Worm (Caenorhabditis elegans) whole organism, L4 larva: ENCODE measurements around the gene srd-19.
A peak's percentile ranks its signal among the peaks of the same experiment; 100 is the strongest.

ENCODE experiments used
- F44E2.7 ChIP-seq: fragments of 200-800 bp; sonication (Bioruptor generic); IDR thresholded peaks from 2 replicates; pipeline ENCODE4 v2.1.2; 2022; ENCODE audit warnings: missing genetic modification characterization, missing compliant biosample characterization
- F49E8.2 ChIP-seq: sonication (generic microtip); optimal IDR thresholded peaks from 2 replicates; lab custom pipeline; 2016; ENCODE audit warnings: missing compliant biosample characterization, mild to moderate bottlenecking, missing genetic modification characterization, borderline replicate concordance
- T20F7.1 ChIP-seq: fragments of 200-800 bp; sonication (Bioruptor generic); optimal IDR thresholded peaks from 2 replicates; lab custom pipeline; 2018; ENCODE audit warnings: mild to moderate bottlenecking, missing genetic modification characterization, missing compliant biosample characterization
- Y5F2A.4 ChIP-seq: fragments of 200-800 bp; sonication (Bioruptor generic); optimal IDR thresholded peaks from 2 replicates; lab custom pipeline; 2018; ENCODE audit warnings: mild to moderate bottlenecking, missing genetic modification characterization, missing compliant biosample characterization
- ZK337.2 ChIP-seq: fragments of 200-800 bp; sonication (Bioruptor generic); IDR thresholded peaks from 2 replicates; pipeline ENCODE4 v1.3.6; 2022; ENCODE audit warnings: missing genetic modification reagents, missing genetic modification characterization, missing compliant biosample characterization
- aha-1 ChIP-seq: fragments of 150-350 bp; peaks from one replicate; lab custom pipeline; 2014; ENCODE audit warnings: missing biosample characterization, missing genetic modification characterization
- ama-1 ChIP-seq: fragments of 150-350 bp; optimal IDR thresholded peaks from 2 replicates; lab custom pipeline; 2014; ENCODE audit warnings: inconsistent platforms, mixed read lengths
- arid-1 ChIP-seq: fragments of 200-800 bp; sonication (Bioruptor generic); conservative IDR thresholded peaks from 2 replicates; pipeline ENCODE4 v1.3.6; 2022; ENCODE audit warnings: missing genetic modification reagents, missing genetic modification characterization, missing compliant biosample characterization
- ceh-44 ChIP-seq: fragments of 200-800 bp; sonication (Bioruptor generic); IDR thresholded peaks from 2 replicates; pipeline ENCODE4 v1.3.6; 2022; ENCODE audit warnings: missing genetic modification reagents, missing genetic modification characterization, missing compliant biosample characterization
- ces-1 ChIP-seq: fragments of 150-350 bp; sonication (generic microtip); optimal IDR thresholded peaks from 4 replicates; lab custom pipeline; 2014; ENCODE audit warnings: missing biosample characterization, missing genetic modification reagents, missing genetic modification characterization
- daf-12 ChIP-seq: fragments of 150-350 bp; optimal IDR thresholded peaks from 2 replicates; lab custom pipeline; 2014; ENCODE audit warnings: missing biosample characterization, missing genetic modification reagents, missing genetic modification characterization
- daf-8 ChIP-seq: fragments of 200-800 bp; sonication (Bioruptor generic); IDR thresholded peaks from 2 replicates; pipeline ENCODE4 v1.3.6; 2022; ENCODE audit warnings: missing genetic modification characterization, missing compliant biosample characterization
- dmd-6 ChIP-seq: fragments of 200-800 bp; sonication (Bioruptor generic); IDR thresholded peaks from 2 replicates; pipeline ENCODE4 v1.3.6; 2022; ENCODE audit warnings: missing genetic modification reagents, missing genetic modification characterization, missing compliant biosample characterization
- dmd-8 ChIP-seq: fragments of 200-800 bp; sonication (Bioruptor generic); IDR thresholded peaks from 2 replicates; pipeline ENCODE4 v1.3.6; 2022; ENCODE audit warnings: missing genetic modification characterization, missing compliant biosample characterization
- dpl-1 ChIP-seq: fragments of 150-350 bp; optimal IDR thresholded peaks from 2 replicates; lab custom pipeline; 2014; ENCODE audit warnings: missing biosample characterization, missing genetic modification reagents, missing genetic modification characterization
- dve-1 ChIP-seq: sonication (generic microtip); optimal IDR thresholded peaks from 2 replicates; lab custom pipeline; 2017; ENCODE audit warnings: antibody characterized with exemption, mild to moderate bottlenecking, missing genetic modification characterization, missing compliant biosample characterization; ENCODE audit not compliant: insufficient read depth
- egl-27 ChIP-seq: sonication (generic microtip); optimal IDR thresholded peaks from 3 replicates; lab custom pipeline; 2017; ENCODE audit warnings: missing biosample characterization, missing genetic modification reagents, missing genetic modification characterization
- hlh-11 ChIP-seq: fragments of 200-800 bp; sonication (Bioruptor generic); optimal IDR thresholded peaks from 2 replicates; lab custom pipeline; 2018; ENCODE audit warnings: mild to moderate bottlenecking, missing genetic modification characterization, missing compliant biosample characterization
- hmg-1.1 ChIP-seq: fragments of 200-800 bp; sonication (Bioruptor generic); IDR thresholded peaks from 2 replicates; pipeline ENCODE4 v1.3.6; 2022; ENCODE audit warnings: missing genetic modification reagents, missing genetic modification characterization, missing compliant biosample characterization
- lin-13 ChIP-seq: fragments of 150-350 bp; optimal IDR thresholded peaks from 2 replicates; lab custom pipeline; 2014; ENCODE audit warnings: missing biosample characterization, missing genetic modification reagents, missing genetic modification characterization
- lin-38 ChIP-seq: fragments of 200-800 bp; sonication (Bioruptor generic); IDR thresholded peaks from 2 replicates; pipeline ENCODE4 v1.3.6; 2022; ENCODE audit warnings: missing genetic modification reagents, missing genetic modification characterization, missing compliant biosample characterization
- lin-39 ChIP-seq: fragments of 150-350 bp; optimal IDR thresholded peaks from 2 replicates; lab custom pipeline; 2014; ENCODE audit warnings: missing biosample characterization, missing genetic modification reagents, missing genetic modification characterization
- lsy-2 ChIP-seq, 2 experiments: fragments of 150-350 bp in 1 of 2; sonication (generic microtip) in 1 of 2; optimal IDR thresholded peaks; 2 replicates each; lab custom pipeline; 2014 to 2017; ENCODE audit warnings: missing biosample characterization in 2 of 2, missing genetic modification characterization in 2 of 2
- madf-5 ChIP-seq, 2 experiments: fragments of 200-800 bp; sonication (Bioruptor generic); IDR thresholded peaks; 2 replicates each; pipeline ENCODE4 v1.3.6; 2022; ENCODE audit warnings: missing compliant biosample characterization in 2 of 2, missing genetic modification characterization in 2 of 2
- nhr-102 ChIP-seq: sonication (generic microtip); optimal IDR thresholded peaks from 2 replicates; lab custom pipeline; 2016; ENCODE audit warnings: mild to moderate bottlenecking, missing genetic modification characterization, moderate library complexity, missing compliant biosample characterization
- nhr-11 ChIP-seq: fragments of 150-350 bp; optimal IDR thresholded peaks from 2 replicates; lab custom pipeline; 2014; ENCODE audit warnings: missing biosample characterization, missing genetic modification characterization
- nhr-28 ChIP-seq: fragments of 150-350 bp; optimal IDR thresholded peaks from 2 replicates; lab custom pipeline; 2014; ENCODE audit warnings: missing biosample characterization, missing genetic modification characterization
- nhr-48 ChIP-seq: sonication (generic microtip); optimal IDR thresholded peaks from 2 replicates; lab custom pipeline; 2016; ENCODE audit warnings: mild to moderate bottlenecking, missing genetic modification characterization, missing compliant biosample characterization
- nhr-6 ChIP-seq: fragments of 150-350 bp; optimal IDR thresholded peaks from 2 replicates; lab custom pipeline; 2014; ENCODE audit warnings: missing biosample characterization, missing genetic modification characterization
- nhr-77 ChIP-seq: fragments of 150-350 bp; optimal IDR thresholded peaks from 2 replicates; lab custom pipeline; 2014; ENCODE audit warnings: missing biosample characterization, missing genetic modification characterization
- php-3 ChIP-seq: fragments of 200-800 bp; sonication (Bioruptor generic); IDR thresholded peaks from 2 replicates; pipeline ENCODE4 v1.3.6; 2022; ENCODE audit warnings: missing genetic modification reagents, missing genetic modification characterization, missing compliant biosample characterization
- pqm-1 ChIP-seq: sonication (generic microtip); optimal IDR thresholded peaks from 2 replicates; lab custom pipeline; 2017; ENCODE audit warnings: missing biosample characterization, missing genetic modification characterization
- rbr-2 ChIP-seq: sonication (generic microtip); optimal IDR thresholded peaks from 2 replicates; lab custom pipeline; 2016; ENCODE audit warnings: missing genotype, missing genetic modification characterization, missing compliant biosample characterization
- saeg-2 ChIP-seq: fragments of 200-800 bp; sonication (Bioruptor generic); IDR thresholded peaks from 2 replicates; pipeline ENCODE4 v1.3.6; 2022; ENCODE audit warnings: missing genetic modification reagents, missing genetic modification characterization, missing compliant biosample characterization
- unc-130 ChIP-seq: sonication (generic microtip); optimal IDR thresholded peaks from 2 replicates; lab custom pipeline; 2016; ENCODE audit warnings: missing genetic modification reagents, missing genetic modification characterization, missing compliant biosample characterization
- unc-62 ChIP-seq, 3 experiments: fragments of 150-350 bp in 1 of 3; sonication (generic microtip); optimal IDR thresholded peaks in 2 of 3; peaks in 1 of 3; 1 replicate in 1 of 3; 2 replicates in 2 of 3; lab custom pipeline; 2014 to 2017; ENCODE audit warnings: missing biosample characterization in 3 of 3, missing genetic modification characterization in 3 of 3, missing genetic modification reagents in 3 of 3, missing genotype in 1 of 3

srd-19 gene

ce11 chrV:13423045-13423444 is 5.5 kb downstream of the srd-19 start, which contains the start of gene srv-9:
Gene srv-9, minus strand, starts transcription at chrV:13423145.
- TF ChIP-seq aha-1 (tag; lab: Kevin White, UChicago) (peak; percentile 44), nhr-6 (tag; lab: Kevin White, UChicago) (no peak), ceh-44 (GFP tag; lab: Robert Waterston, UW) (no peak), saeg-2 (GFP tag; lab: Robert Waterston, UW) (no peak), lin-13 (GFP tag; lab: Kevin White, UChicago) (no peak), dpl-1 (no peak)

ce11 chrV:13421697-13422096 is 6.9 kb downstream of the srd-19 start:
- peak; percentile 59 for TF ChIP-seq nhr-28 (tag; lab: Kevin White, UChicago)
- peak; percentile 99 for TF ChIP-seq pqm-1 (tag; lab: Kevin White, UChicago)
- TF ChIP-seq dmd-6: peak; percentile 80
- TF ChIP-seq unc-62 (GFP tag; optimal IDR thresholded peaks at IDR 0.05 in 1 of 2; lab: Kevin White, UChicago): no peak
- no peak for TF ChIP-seq unc-62 (tag; optimal IDR thresholded peaks at IDR 0.05; lab: Kevin White, UChicago)
- TF ChIP-seq daf-12: no peak
- TF ChIP-seq nhr-77: peak; percentile 37
- TF ChIP-seq T20F7.1 (GFP tag; lab: Kevin White, UChicago): peak; percentile 16

- TF ChIP-seq hmg-1.1 (GFP tag; lab: Robert Waterston, UW) (no peak), dmd-8 (GFP tag; lab: Robert Waterston, UW) (no peak), T20F7.1 (GFP tag; lab: Kevin White, UChicago) (no peak), hlh-11 (tag; lab: Kevin White, UChicago) (no peak), daf-8 (no peak)
Measured at ce11 chrV:13420640-13421039, 7.9 kb downstream of the srd-19 start, which contains the start of gene srv-8. Gene srv-8, minus strand, starts transcription at chrV:13420740.

- no peak for TF ChIP-seq nhr-28 (tag; lab: Kevin White, UChicago)
- TF ChIP-seq dve-1 (tag; lab: Kevin White, UChicago): no peak
- TF ChIP-seq php-3 (GFP tag; lab: Robert Waterston, UW): no peak
- no peak for TF ChIP-seq lin-38 (GFP tag; lab: Robert Waterston, UW)
- no peak for TF ChIP-seq nhr-48 (tag; lab: Kevin White, UChicago)
- no peak for TF ChIP-seq egl-27 (tag; lab: Kevin White, UChicago)
- TF ChIP-seq Y5F2A.4 (GFP tag; lab: Kevin White, UChicago): no peak
- no peak for TF ChIP-seq ZK337.2 (GFP tag; lab: Robert Waterston, UW)
- no peak for TF ChIP-seq madf-5 (GFP tag; IDR thresholded peaks at IDR 0.05; lab: Robert Waterston, UW)
- TF ChIP-seq unc-130 (GFP tag; lab: Kevin White, UChicago): no peak
- TF ChIP-seq F49E8.2 (tag; lab: Kevin White, UChicago): no peak
- no peak for TF ChIP-seq rbr-2 (tag; lab: Kevin White, UChicago)
- no peak for TF ChIP-seq nhr-102
- TF ChIP-seq arid-1 (GFP tag; lab: Robert Waterston, UW): no peak
- TF ChIP-seq ces-1 (GFP tag; lab: Kevin White, UChicago): no peak
- no peak for TF ChIP-seq nhr-11 (tag; lab: Kevin White, UChicago)
- TF ChIP-seq lsy-2 (tag; optimal IDR thresholded peaks at IDR 0.05; lab: Kevin White, UChicago): no peak
- TF ChIP-seq lin-39 (tag; lab: Kevin White, UChicago): no peak
- no peak for TF ChIP-seq daf-12
Measured at ce11 chrV:13417513-13417912, 11.0 kb downstream of the srd-19 start, which contains the start of gene F53F1.6. Gene F53F1.6, minus strand, starts transcription at chrV:13417613.

- peak; percentile 41 for TF ChIP-seq ama-1 (lab: Kevin White, UChicago)
- TF ChIP-seq aha-1 (tag; lab: Kevin White, UChicago): peak; percentile 59
- no peak for TF ChIP-seq F44E2.7 (GFP tag; lab: Robert Waterston, UW)
Measured at ce11 chrV:13416076-13416475, 12.5 kb downstream of the srd-19 start.
